Worm (Caenorhabditis elegans): ENCODE data around the gene scd-1.

DNA sequence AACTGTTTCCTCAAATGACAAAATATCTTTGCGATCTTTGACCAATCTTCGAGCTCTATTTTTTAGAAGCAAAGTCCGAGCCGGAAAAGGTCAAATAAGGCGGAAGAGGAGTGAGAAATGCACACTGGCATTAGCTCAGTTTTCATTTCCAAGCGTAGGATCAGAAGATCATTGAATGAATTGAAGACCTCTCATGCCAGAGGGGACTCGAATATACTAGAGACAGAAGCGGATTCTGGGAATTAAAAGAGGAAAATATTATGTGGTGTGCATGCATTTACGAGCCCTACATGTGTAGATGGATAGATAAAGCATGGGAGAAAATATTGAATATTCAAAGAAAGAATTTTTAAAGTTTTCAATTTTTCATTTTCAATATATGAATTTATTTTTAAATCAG lies 12.2 kb downstream of the scd-1 start:
- TF ChIP-seq odd-2 (tag; optimal IDR thresholded peaks at IDR 0.05) = no peak
- no peak for TF ChIP-seq rnt-1 (tag; optimal IDR thresholded peaks at IDR 0.05)
- no peak for TF ChIP-seq pha-4 (tag; optimal IDR thresholded peaks at IDR 0.05)
- no peak for TF ChIP-seq lin-11 (tag; optimal IDR thresholded peaks at IDR 0.05)
- no peak for TF ChIP-seq nhr-232 (tag; optimal IDR thresholded peaks at IDR 0.05)
- TF ChIP-seq hlh-30 (tag; optimal IDR thresholded peaks at IDR 0.05; ENCODE audit: insufficient read depth) = no peak
- no peak for TF ChIP-seq Y22D7AL.16 (tag; optimal IDR thresholded peaks at IDR 0.05)
- TF ChIP-seq dve-1 (tag; optimal IDR thresholded peaks at IDR 0.05) = no peak
